Worm (Caenorhabditis elegans) whole organism, L2 larva: ENCODE results near the gene D1005.5.

Source experiments
- C34F6.9 ChIP-seq: fragments of 150-350 bp; optimal IDR thresholded peaks from 2 replicates; lab custom pipeline; 2014; ENCODE audit warnings: missing biosample characterization, missing genetic modification characterization
- F13H6.1 ChIP-seq: sonication (generic microtip); optimal IDR thresholded peaks from 2 replicates; lab custom pipeline; 2016; ENCODE audit warnings: missing genetic modification characterization, missing compliant biosample characterization
- R02D3.7 ChIP-seq: fragments of 150-350 bp; optimal IDR thresholded peaks from 2 replicates; lab custom pipeline; 2014; ENCODE audit warnings: missing biosample characterization, missing genetic modification characterization
- Y55F3AM.14 ChIP-seq: fragments of 200-800 bp; sonication (Bioruptor generic); optimal IDR thresholded peaks from 2 replicates; lab custom pipeline; 2018; ENCODE audit warnings: mild to moderate bottlenecking, missing genetic modification characterization, missing compliant biosample characterization
- ZK546.5 ChIP-seq: sonication (generic microtip); optimal IDR thresholded peaks from 2 replicates; lab custom pipeline; 2017; ENCODE audit warnings: missing biosample characterization, missing genetic modification characterization
- alr-1 ChIP-seq: fragments of 150-350 bp; optimal IDR thresholded peaks from 2 replicates; lab custom pipeline; 2014; ENCODE audit warnings: missing biosample characterization, missing genetic modification characterization
- aly-2 ChIP-seq: fragments of 150-350 bp; optimal IDR thresholded peaks from 2 replicates; lab custom pipeline; 2014; ENCODE audit warnings: missing biosample characterization, missing genetic modification characterization
- blmp-1 ChIP-seq: sonication (generic microtip); optimal IDR thresholded peaks from 2 replicates; lab custom pipeline; 2017; ENCODE audit warnings: missing genetic modification characterization, mild to moderate bottlenecking, missing compliant biosample characterization, antibody characterized with exemption, moderate library complexity; ENCODE audit not compliant: insufficient read depth
- ceh-16 ChIP-seq: fragments of 150-350 bp; optimal IDR thresholded peaks from 2 replicates; lab custom pipeline; 2014; ENCODE audit warnings: missing biosample characterization, missing genetic modification characterization
- egl-27 ChIP-seq: sonication (generic microtip); optimal IDR thresholded peaks from 3 replicates; lab custom pipeline; 2017; ENCODE audit warnings: missing biosample characterization, missing genetic modification reagents, missing genetic modification characterization
- elt-1 ChIP-seq: fragments of 150-350 bp; optimal IDR thresholded peaks from 2 replicates; lab custom pipeline; 2014; ENCODE audit warnings: missing biosample characterization, missing genetic modification characterization
- gmeb-1 ChIP-seq: fragments of 150-350 bp; optimal IDR thresholded peaks from 2 replicates; lab custom pipeline; 2014; ENCODE audit warnings: missing biosample characterization, missing genetic modification characterization
- lin-13 ChIP-seq: fragments of 150-350 bp; optimal IDR thresholded peaks from 2 replicates; lab custom pipeline; 2014; ENCODE audit warnings: missing biosample characterization, missing genetic modification reagents, missing genetic modification characterization
- lsy-2 ChIP-seq, 2 experiments: fragments of 150-350 bp in 1 of 2; sonication (generic microtip) in 1 of 2; optimal IDR thresholded peaks; 2 replicates each; lab custom pipeline; 2014 to 2017; ENCODE audit warnings: missing biosample characterization in 2 of 2, missing genetic modification characterization in 2 of 2
- mab-5 ChIP-seq: fragments of 150-350 bp; optimal IDR thresholded peaks from 2 replicates; lab custom pipeline; 2014; ENCODE audit warnings: missing biosample characterization, missing genetic modification characterization
- mbf-1 ChIP-seq: sonication (generic microtip); optimal IDR thresholded peaks from 2 replicates; lab custom pipeline; 2017; ENCODE audit warnings: missing biosample characterization, missing genetic modification characterization
- mdl-1 ChIP-seq, 2 experiments: fragments of 150-350 bp in 1 of 2; sonication (generic microtip) in 1 of 2; optimal IDR thresholded peaks; 2 replicates each; lab custom pipeline; 2017; ENCODE audit warnings: missing biosample characterization in 2 of 2, missing genetic modification characterization in 2 of 2
- nhr-10 ChIP-seq: sonication (generic microtip); optimal IDR thresholded peaks from 2 replicates; lab custom pipeline; 2017; ENCODE audit warnings: missing biosample characterization, missing genetic modification characterization
- nhr-11 ChIP-seq: fragments of 150-350 bp; optimal IDR thresholded peaks from 2 replicates; lab custom pipeline; 2014; ENCODE audit warnings: missing biosample characterization, missing genetic modification characterization
- nhr-12 ChIP-seq: fragments of 150-350 bp; optimal IDR thresholded peaks from 2 replicates; lab custom pipeline; 2014; ENCODE audit warnings: missing biosample characterization, missing genetic modification characterization
- nhr-129 ChIP-seq: fragments of 150-350 bp; optimal IDR thresholded peaks from 2 replicates; lab custom pipeline; 2014; ENCODE audit warnings: missing biosample characterization, missing genetic modification characterization
- nhr-25 ChIP-seq: fragments of 150-350 bp; sonication (generic microtip); optimal IDR thresholded peaks from 3 replicates; lab custom pipeline; 2014; ENCODE audit warnings: missing biosample characterization, missing genetic modification characterization
- nhr-77 ChIP-seq: fragments of 150-350 bp; optimal IDR thresholded peaks from 2 replicates; lab custom pipeline; 2014; ENCODE audit warnings: missing biosample characterization, missing genetic modification characterization
- sem-4 ChIP-seq: fragments of 150-350 bp; optimal IDR thresholded peaks from 2 replicates; lab custom pipeline; 2014; ENCODE audit warnings: missing biosample characterization, missing genetic modification reagents, missing genetic modification characterization
- skn-1 ChIP-seq: sonication (generic microtip); optimal IDR thresholded peaks from 2 replicates; lab custom pipeline; 2017; ENCODE audit warnings: missing biosample characterization, missing genetic modification characterization
- sma-3 ChIP-seq: sonication (generic microtip); optimal IDR thresholded peaks from 2 replicates; lab custom pipeline; 2016; ENCODE audit warnings: missing genetic modification reagents, missing genetic modification characterization, missing compliant biosample characterization
- snpc-4 ChIP-seq: fragments of 150-350 bp; optimal IDR thresholded peaks from 2 replicates; lab custom pipeline; 2014; ENCODE audit warnings: missing biosample characterization, missing genetic modification characterization
- unc-39 ChIP-seq: fragments of 150-350 bp; optimal IDR thresholded peaks from 2 replicates; lab custom pipeline; 2014; ENCODE audit warnings: missing biosample characterization, missing genetic modification characterization
- unc-55 ChIP-seq: fragments of 150-350 bp; sonication (generic microtip); optimal IDR thresholded peaks from 3 replicates; lab custom pipeline; 2014; ENCODE audit warnings: missing biosample characterization, missing genetic modification reagents, missing genetic modification characterization
- unc-62 ChIP-seq: fragments of 150-350 bp; optimal IDR thresholded peaks from 2 replicates; lab custom pipeline; 2014; ENCODE audit warnings: missing biosample characterization, missing genetic modification reagents, missing genetic modification characterization
- zag-1 ChIP-seq: fragments of 150-350 bp; optimal IDR thresholded peaks from 2 replicates; lab custom pipeline; 2014; ENCODE audit warnings: missing biosample characterization, missing genetic modification characterization
- ztf-11 ChIP-seq: sonication (generic microtip); optimal IDR thresholded peaks from 2 replicates; lab custom pipeline; 2017; ENCODE audit warnings: missing biosample characterization, missing genetic modification characterization
- ztf-4 ChIP-seq: fragments of 150-350 bp; optimal IDR thresholded peaks from 2 replicates; lab custom pipeline; 2014; ENCODE audit warnings: missing biosample characterization, missing genetic modification characterization

The D1005.5 gene

DNA sequence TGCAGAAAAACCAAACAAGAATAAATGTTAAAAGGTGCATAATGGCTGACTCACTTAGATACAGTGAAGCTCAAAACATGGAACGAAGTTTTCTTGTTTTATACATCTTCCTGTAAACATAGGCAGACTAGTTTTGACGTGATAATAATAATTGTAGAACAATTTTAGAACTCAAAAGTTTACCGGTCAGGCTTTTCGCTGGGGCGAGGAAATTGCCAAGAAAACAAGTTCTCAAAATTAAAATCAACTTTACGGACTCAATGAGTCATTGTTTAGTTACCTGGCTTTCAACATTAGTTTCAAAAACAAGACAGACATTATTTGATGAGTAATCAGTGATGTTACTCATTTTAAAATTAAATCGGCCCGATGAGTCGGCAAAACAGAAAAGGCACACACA, at the start of gene D1005.5:
Gene D1005.5, minus strand, starts transcription at position 101 of the 400 bp plus-strand sequence.
- TF ChIP-seq blmp-1 (no peak), unc-55 (GFP tag; lab: Kevin White, UChicago) (no peak), alr-1 (tag; lab: Kevin White, UChicago) (no peak), sma-3 (no peak), R02D3.7 (no peak), ztf-4 (tag; lab: Kevin White, UChicago) (no peak), ztf-11 (tag; lab: Kevin White, UChicago) (no peak), unc-62 (no peak), nhr-25 (tag; lab: Kevin White, UChicago) (no peak), mab-5 (tag; lab: Kevin White, UChicago) (no peak), nhr-12 (tag; lab: Kevin White, UChicago) (no peak), gmeb-1 (tag; lab: Kevin White, UChicago) (no peak), ceh-16 (tag; lab: Kevin White, UChicago) (no peak), skn-1 (tag; lab: Kevin White, UChicago) (no peak), unc-39 (tag; lab: Kevin White, UChicago) (no peak), nhr-10 (tag; lab: Kevin White, UChicago) (no peak)
- TF ChIP-seq, all 48 proteins: peak for 0

ce11 chrX:1522068-1522467, 49.3 kb upstream of the D1005.5 start:
- TF ChIP-seq C34F6.9 (tag; lab: Kevin White, UChicago) (peak; percentile 45), nhr-129 (tag; lab: Kevin White, UChicago) (peak; percentile 62), unc-39 (tag; lab: Kevin White, UChicago) (no peak), unc-55 (GFP tag; lab: Kevin White, UChicago) (peak; percentile 46), mdl-1 (tag; optimal IDR thresholded peaks at IDR 0.05; lab: Kevin White, UChicago) (peak in 1 of 2 experiments; percentile 3), lsy-2 (tag; optimal IDR thresholded peaks at IDR 0.05; lab: Kevin White, UChicago) (peak in 1 of 2 experiments; percentile 54), egl-27 (tag; lab: Kevin White, UChicago) (no peak), F13H6.1 (tag; lab: Kevin White, UChicago) (peak; percentile 47)

ce11 chrX:1521387-1521786, 48.6 kb upstream of the D1005.5 start, which contains the start of gene toca-1:
toca-1 (minus strand) TSS chrX:1521487.
- no peak for TF ChIP-seq sem-4
- no peak for TF ChIP-seq mbf-1 (tag; lab: Kevin White, UChicago)
- no peak for TF ChIP-seq aly-2 (tag; lab: Kevin White, UChicago)

DNA sequence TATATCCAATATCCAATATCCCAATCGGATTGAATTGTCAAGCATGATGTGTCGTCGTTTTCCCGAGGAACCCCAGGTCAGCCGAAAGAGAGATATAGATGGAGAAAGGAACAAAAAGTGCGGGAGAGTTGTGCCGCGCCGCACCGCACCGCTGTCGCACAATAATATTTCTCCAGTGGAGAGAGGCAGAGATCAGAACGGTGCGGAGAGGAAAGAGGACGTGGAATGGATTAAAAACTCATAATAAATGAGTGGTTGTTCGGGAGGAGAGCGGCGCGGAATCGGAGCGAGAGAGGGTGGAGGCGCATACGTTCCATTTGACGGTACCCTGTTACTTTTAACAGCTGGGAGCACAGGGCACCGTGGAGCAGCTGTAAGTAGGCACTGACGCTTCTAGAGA, 44.7 kb upstream of the D1005.5 start:
- TF ChIP-seq ZK546.5 (tag; lab: Kevin White, UChicago) (no peak), mab-5 (tag; lab: Kevin White, UChicago) (no peak), egl-27 (tag; lab: Kevin White, UChicago) (no peak), blmp-1 (no peak), nhr-12 (tag; lab: Kevin White, UChicago) (no peak), nhr-11 (tag; lab: Kevin White, UChicago) (no peak), elt-1 (tag; lab: Kevin White, UChicago) (no peak), C34F6.9 (tag; lab: Kevin White, UChicago) (no peak)
- TF ChIP-seq, all 48 proteins: peak for 0

- TF ChIP-seq R02D3.7 (no peak), snpc-4 (tag; lab: Kevin White, UChicago) (peak; percentile 54), lin-13 (GFP tag; lab: Kevin White, UChicago) (no peak), Y55F3AM.14 (GFP tag; lab: Kevin White, UChicago) (no peak), mdl-1 (tag; optimal IDR thresholded peaks at IDR 0.05; lab: Kevin White, UChicago) (no peak)
Observed at ce11 chrX:1516574-1516973, 43.8 kb upstream of the D1005.5 start.

ce11 chrX:1513153-1513552, 40.4 kb upstream of the D1005.5 start:
- TF ChIP-seq F13H6.1 (tag; lab: Kevin White, UChicago) (no peak), nhr-10 (tag; lab: Kevin White, UChicago) (no peak), nhr-11 (tag; lab: Kevin White, UChicago) (no peak), unc-39 (tag; lab: Kevin White, UChicago) (no peak), nhr-77 (tag; lab: Kevin White, UChicago) (no peak), zag-1 (no peak)
